Worm (Caenorhabditis elegans): ENCODE measurements around the gene M03C11.9.

DNA sequence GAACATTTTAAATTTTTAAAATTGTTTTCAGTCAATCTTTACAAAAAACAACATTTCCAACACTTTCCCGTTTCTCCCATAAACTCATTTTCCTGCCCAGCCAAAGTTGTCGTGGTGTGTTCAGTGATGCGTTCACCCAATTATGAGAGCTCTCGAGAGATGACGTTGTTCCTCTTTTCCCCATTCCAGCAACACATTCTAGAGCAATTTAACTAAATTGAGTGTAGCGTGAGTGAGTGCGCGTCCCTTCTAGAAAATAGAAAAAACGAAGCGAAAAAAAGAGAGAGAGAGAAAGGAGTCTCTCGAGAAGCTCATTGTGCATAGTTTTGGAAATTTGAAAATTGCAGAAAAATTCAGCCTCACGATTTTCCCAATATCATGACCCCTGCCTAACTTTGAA, 32.8 kb downstream of the M03C11.9 start:
- TF ChIP-seq nfya-1 (tag; optimal IDR thresholded peaks at IDR 0.05; ENCODE audit: insufficient read depth) (peak; percentile 28), pqm-1 (tag; optimal IDR thresholded peaks at IDR 0.05) (no peak), nhr-11 (tag; optimal IDR thresholded peaks at IDR 0.05) (no peak), pha-4 (tag; optimal IDR thresholded peaks at IDR 0.05) (no peak), nhr-77 (tag; optimal IDR thresholded peaks at IDR 0.05) (no peak), unc-62 (GFP tag; optimal IDR thresholded peaks at IDR 0.05) (no peak), lin-39 (tag; optimal IDR thresholded peaks at IDR 0.05) (no peak), fos-1 (tag; optimal IDR thresholded peaks at IDR 0.05) (no peak), elt-2 (tag; optimal IDR thresholded peaks at IDR 0.05) (no peak), nhr-12 (tag; optimal IDR thresholded peaks at IDR 0.05) (no peak)

Measured in whole organism, L3 larva.